Worm (Caenorhabditis elegans) whole organism, L4/young adult: ENCODE data around the gene klo-1.

Source experiments
- W03F9.2 ChIP-seq: fragments of 150-350 bp; optimal IDR thresholded peaks from 2 replicates; lab custom pipeline; 2014; ENCODE audit warnings: missing biosample characterization, missing genetic modification characterization
- him-1 ChIP-seq: sonication (generic microtip); optimal IDR thresholded peaks from 2 replicates; lab custom pipeline; 2016; ENCODE audit warnings: missing genotype, missing genetic modification reagents, missing genetic modification characterization, missing compliant biosample characterization

ce11 chrIV:7763748-7764147, 15.7 kb upstream of the klo-1 start, which contains the start of the genes C46A5.6 and C46A5.1:
- TF ChIP-seq W03F9.2 (tag; lab: Kevin White, UChicago) (no peak), him-1 (no peak)
